Fruit fly (Drosophila melanogaster) whole organism, embryonic: ENCODE measurements around the gene Tcs4.

ENCODE experiments used
- B-H1 ChIP-seq: fragments of 200-800 bp; sonication (Bioruptor generic); IDR thresholded peaks from 3 replicates; pipeline ENCODE4 v1.3.6; 2022; ENCODE audit warnings: missing biosample characterization, missing genetic modification characterization
- Bdp1 ChIP-seq: fragments of 200-800 bp; sonication (Bioruptor generic); optimal IDR thresholded peaks from 3 replicates; lab custom pipeline; 2016; ENCODE audit warnings: missing biosample characterization, missing genetic modification characterization
- CG12155 ChIP-seq: fragments of 200-800 bp; sonication (Bioruptor generic); optimal IDR thresholded peaks from 3 replicates; lab custom pipeline; 2016; ENCODE audit warnings: missing biosample characterization, missing genetic modification characterization
- CG12236 ChIP-seq: fragments of 200-800 bp; sonication (Bioruptor generic); optimal IDR thresholded peaks from 2 replicates; lab custom pipeline; 2016; ENCODE audit warnings: missing biosample characterization, missing genetic modification characterization
- CG12659 ChIP-seq: fragments of 200-800 bp; sonication (Bioruptor generic); optimal IDR thresholded peaks from 3 replicates; lab custom pipeline; 2017; ENCODE audit warnings: mild to moderate bottlenecking, missing biosample characterization, missing genetic modification reagents, missing genetic modification characterization
- CG13123 ChIP-seq: fragments of 200-800 bp; sonication (Bioruptor generic); optimal IDR thresholded peaks from 2 replicates; lab custom pipeline; 2016; ENCODE audit warnings: missing biosample characterization, missing genetic modification characterization
- CG13894 ChIP-seq: fragments of 200-800 bp; sonication (Bioruptor generic); optimal IDR thresholded peaks from 3 replicates; lab custom pipeline; 2018; ENCODE audit warnings: missing biosample characterization, mild to moderate bottlenecking, missing genetic modification characterization, moderate library complexity
- CG14667 ChIP-seq: fragments of 200-800 bp; sonication (Bioruptor generic); IDR thresholded peaks from 2 replicates; pipeline ENCODE4 v1.3.6; 2022; ENCODE audit warnings: missing biosample characterization, missing genetic modification characterization
- CG15479 ChIP-seq: fragments of 200-800 bp; sonication (Bioruptor generic); optimal IDR thresholded peaks from 3 replicates; lab custom pipeline; 2019; ENCODE audit warnings: missing biosample characterization, mild to moderate bottlenecking, missing genetic modification characterization, moderate library complexity
- CG15514 ChIP-seq: fragments of 200-800 bp; sonication (Bioruptor generic); optimal IDR thresholded peaks from 3 replicates; lab custom pipeline; 2017; ENCODE audit warnings: missing biosample characterization, missing genetic modification characterization, mild to moderate bottlenecking, moderate library complexity, missing genetic modification reagents
- CG16815 ChIP-seq: fragments of 200-800 bp; sonication (Bioruptor generic); optimal IDR thresholded peaks from 3 replicates; lab custom pipeline; 2017; ENCODE audit warnings: missing biosample characterization, mild to moderate bottlenecking, missing genetic modification characterization
- CG16863 ChIP-seq: fragments of 200-800 bp; sonication (Bioruptor generic); optimal IDR thresholded peaks from 3 replicates; lab custom pipeline; 2016; ENCODE audit warnings: missing biosample characterization, missing genetic modification characterization
- CG17359 ChIP-seq: fragments of 200-800 bp; sonication (Bioruptor generic); optimal IDR thresholded peaks from 3 replicates; lab custom pipeline; 2018; ENCODE audit warnings: missing biosample characterization, mild to moderate bottlenecking, missing genetic modification characterization, moderate library complexity
- CG17385 ChIP-seq: fragments of 200-800 bp; sonication (Bioruptor generic); optimal IDR thresholded peaks from 3 replicates; lab custom pipeline; 2018; ENCODE audit warnings: missing biosample characterization, mild to moderate bottlenecking, missing genetic modification characterization
- CG33213 ChIP-seq: fragments of 200-800 bp; sonication (Bioruptor generic); optimal IDR thresholded peaks from 3 replicates; lab custom pipeline; 2016; ENCODE audit warnings: missing biosample characterization, missing genetic modification characterization
- CG33557 ChIP-seq: fragments of 200-800 bp; sonication (Bioruptor generic); optimal IDR thresholded peaks from 2 replicates; lab custom pipeline; 2019; ENCODE audit warnings: missing biosample characterization, mild to moderate bottlenecking, missing genetic modification characterization, moderate library complexity
- CG34376 ChIP-seq: fragments of 200-800 bp; sonication (Bioruptor generic); optimal IDR thresholded peaks from 2 replicates; lab custom pipeline; 2018; ENCODE audit warnings: missing biosample characterization, mild to moderate bottlenecking, missing genetic modification characterization
- CG3838 ChIP-seq: fragments of 200-800 bp; sonication (Bioruptor generic); optimal IDR thresholded peaks from 3 replicates; lab custom pipeline; 2016; ENCODE audit warnings: missing biosample characterization, missing genetic modification characterization
- CG4328 ChIP-seq: fragments of 200-800 bp; sonication (Bioruptor generic); optimal IDR thresholded peaks from 3 replicates; lab custom pipeline; 2017; ENCODE audit warnings: missing biosample characterization, missing genetic modification reagents, missing genetic modification characterization
- CG8359 ChIP-seq: fragments of 200-800 bp; sonication (Bioruptor generic); optimal IDR thresholded peaks from 2 replicates; lab custom pipeline; 2017; ENCODE audit warnings: missing biosample characterization, mild to moderate bottlenecking, missing genetic modification characterization, borderline replicate concordance
- CG8765 ChIP-seq: fragments of 200-800 bp; sonication (Bioruptor generic); IDR thresholded peaks from 2 replicates; pipeline ENCODE4 v1.3.6; 2022; ENCODE audit warnings: missing biosample characterization, missing genetic modification characterization
- CG8924 ChIP-seq: fragments of 200-800 bp; optimal IDR thresholded peaks from 3 replicates; lab custom pipeline; 2019; ENCODE audit warnings: missing biosample characterization, mild to moderate bottlenecking, missing genetic modification characterization, moderate library complexity
- D ChIP-seq, 2 experiments: fragments of 200-800 bp in 1 of 2; fragments of >200 bp in 1 of 2; sonication (Bioruptor generic) in 1 of 2; optimal IDR thresholded peaks; 2 replicates in 1 of 2; 3 replicates in 1 of 2; lab custom pipeline; 2017; ENCODE audit warnings: mild to moderate bottlenecking in 1 of 2, missing biosample characterization in 1 of 2, missing genetic modification characterization in 1 of 2, missing genetic modification reagents in 1 of 2
- Ets97D ChIP-seq: fragments of 200-800 bp; sonication (Bioruptor generic); optimal IDR thresholded peaks from 3 replicates; lab custom pipeline; 2016; ENCODE audit warnings: missing biosample characterization, missing genetic modification characterization
- MESR4 ChIP-seq: fragments of 200-800 bp; sonication (Bioruptor generic); optimal IDR thresholded peaks from 2 replicates; lab custom pipeline; 2018; ENCODE audit warnings: missing biosample characterization, mild to moderate bottlenecking, missing genetic modification characterization, moderate library complexity
- Neu2 ChIP-seq: fragments of 200-800 bp; sonication (Bioruptor generic); optimal IDR thresholded peaks from 3 replicates; lab custom pipeline; 2016; ENCODE audit warnings: missing biosample characterization, missing genetic modification characterization, borderline replicate concordance
- Oaz ChIP-seq: fragments of 200-800 bp; sonication (Bioruptor generic); IDR thresholded peaks from 2 replicates; pipeline ENCODE4 v1.3.6; 2022; ENCODE audit warnings: missing biosample characterization, missing genetic modification characterization
- Poxn ChIP-seq: fragments of 200-800 bp; sonication (Bioruptor generic); IDR thresholded peaks from 2 replicates; pipeline ENCODE4 v1.3.6; 2022; ENCODE audit warnings: missing biosample characterization, missing genetic modification characterization
- Scr ChIP-seq: fragments of 200-800 bp; sonication (Bioruptor generic); IDR thresholded peaks from 2 replicates; pipeline ENCODE4 v1.3.6; 2022; ENCODE audit warnings: missing biosample characterization, missing genetic modification characterization; ENCODE audit not compliant: partially characterized antibody
- YL-1 ChIP-seq: fragments of 200-800 bp; sonication (Bioruptor generic); optimal IDR thresholded peaks from 3 replicates; lab custom pipeline; 2017; ENCODE audit warnings: missing biosample characterization, mild to moderate bottlenecking, missing genetic modification characterization
- al ChIP-seq: fragments of 200-800 bp; sonication (Bioruptor generic); IDR thresholded peaks from 2 replicates; pipeline ENCODE4 v1.3.6; 2022; ENCODE audit warnings: missing biosample characterization, missing genetic modification characterization
- bbx ChIP-seq: fragments of 200-800 bp; sonication (Bioruptor generic); IDR thresholded peaks from 2 replicates; pipeline ENCODE4 v1.3.6; 2022; ENCODE audit warnings: missing biosample characterization, missing genetic modification characterization; ENCODE audit not compliant: partially characterized antibody
- danr ChIP-seq: fragments of 200-800 bp; sonication (Bioruptor generic); IDR thresholded peaks from 2 replicates; pipeline ENCODE4 v1.3.6; 2022; ENCODE audit warnings: missing biosample characterization, missing genetic modification characterization
- exex ChIP-seq: fragments of 200-800 bp; sonication (Bioruptor generic); optimal IDR thresholded peaks from 4 replicates; lab custom pipeline; 2018; ENCODE audit warnings: missing biosample characterization, mild to moderate bottlenecking, missing genetic modification characterization, moderate library complexity
- gfzf ChIP-seq: fragments of 200-800 bp; sonication (Bioruptor generic); optimal IDR thresholded peaks from 2 replicates; lab custom pipeline; 2016; ENCODE audit warnings: missing biosample characterization, mild to moderate bottlenecking, missing genetic modification characterization, moderate library complexity
- hb ChIP-seq: fragments of 200-800 bp; sonication (Bioruptor generic); IDR thresholded peaks from 3 replicates; pipeline ENCODE4 v1.3.6; 2022; ENCODE audit warnings: missing biosample characterization, missing genetic modification characterization; ENCODE audit not compliant: partially characterized antibody
- ind ChIP-seq: fragments of 200-800 bp; sonication (Bioruptor generic); optimal IDR thresholded peaks from 3 replicates; lab custom pipeline; 2016; ENCODE audit warnings: missing biosample characterization, missing genetic modification characterization
- lilli ChIP-seq: fragments of 200-800 bp; sonication (Bioruptor generic); optimal IDR thresholded peaks from 3 replicates; lab custom pipeline; 2016; ENCODE audit warnings: missing biosample characterization, missing genetic modification characterization
- lola ChIP-seq, 3 experiments: fragments of >200 bp in 2 of 3; fragments of 200-800 bp in 1 of 3; sonication (Bioruptor generic) in 1 of 3; optimal IDR thresholded peaks; 2 replicates each; lab custom pipeline; 2017 to 2019; ENCODE audit warnings: missing biosample characterization in 3 of 3, missing genetic modification characterization in 3 of 3, mild to moderate bottlenecking in 1 of 3, moderate library complexity in 1 of 3
- odd ChIP-seq: fragments of 200-800 bp; sonication (Bioruptor generic); optimal IDR thresholded peaks from 2 replicates; lab custom pipeline; 2017; ENCODE audit warnings: missing biosample characterization, mild to moderate bottlenecking, missing genetic modification characterization
- p53 ChIP-seq: fragments of 200-800 bp; sonication (Bioruptor generic); optimal IDR thresholded peaks from 2 replicates; lab custom pipeline; 2016; ENCODE audit warnings: missing biosample characterization, missing genetic modification characterization
- pan ChIP-seq, 4 experiments: fragments of >200 bp in 3 of 4; fragments of 200-800 bp in 1 of 4; sonication (Bioruptor generic) in 1 of 4; optimal IDR thresholded peaks in 3 of 4; IDR thresholded peaks in 1 of 4; 2 replicates each; pipeline versions ENCODE4 v1.3.6 to Lab custom; 2017 to 2022; ENCODE audit warnings: missing biosample characterization in 2 of 4, missing genetic modification characterization in 2 of 4, mixed read lengths in 1 of 4
- psq ChIP-seq: fragments of 200-800 bp; sonication (Bioruptor generic); optimal IDR thresholded peaks from 2 replicates; lab custom pipeline; 2017; ENCODE audit warnings: missing biosample characterization, missing genetic modification characterization
- repo ChIP-seq: fragments of 200-800 bp; sonication (Bioruptor generic); optimal IDR thresholded peaks from 2 replicates; lab custom pipeline; 2016; ENCODE audit warnings: missing biosample characterization, missing genetic modification characterization
- schlank ChIP-seq: fragments of 200-800 bp; sonication (Bioruptor generic); optimal IDR thresholded peaks from 2 replicates; lab custom pipeline; 2018; ENCODE audit warnings: missing biosample characterization, mild to moderate bottlenecking, missing genetic modification characterization
- tx ChIP-seq: fragments of 200-800 bp; sonication (Bioruptor generic); optimal IDR thresholded peaks from 2 replicates; lab custom pipeline; 2016; ENCODE audit warnings: missing biosample characterization, missing genetic modification characterization
- vvl ChIP-seq: fragments of 200-800 bp; sonication (Bioruptor generic); IDR thresholded peaks from 2 replicates; pipeline ENCODE4 v1.3.6; 2022; ENCODE audit warnings: missing biosample characterization, missing genetic modification characterization
- z ChIP-seq: fragments of 200-800 bp; sonication (Bioruptor generic); IDR thresholded peaks from 3 replicates; pipeline ENCODE4 v1.3.6; 2022; ENCODE audit warnings: missing biosample characterization, missing genetic modification characterization
- zen2 ChIP-seq: fragments of 200-800 bp; sonication (Bioruptor generic); IDR thresholded peaks from 3 replicates; pipeline ENCODE4 v1.3.6; 2022; ENCODE audit warnings: missing biosample characterization, missing genetic modification characterization; ENCODE audit not compliant: partially characterized antibody

The Tcs4 gene

dm6 chrX:19666991-19667409, 34.6 kb downstream of the Tcs4 start, which contains the start of gene Zw (continued):
- TF ChIP-seq CG15479 (no peak), CG13894 (tag; lab: Kevin White, UChicago) (no peak), zen2 (GFP tag; lab: Robert Waterston, UW) (no peak), CG33213 (GFP tag; lab: Kevin White, UChicago) (peak; percentile 4), Neu2 (GFP tag; lab: Kevin White, UChicago) (no peak), CG14667 (peak; percentile 62), vvl (GFP tag; lab: Robert Waterston, UW) (peak; percentile 84), z (GFP tag; lab: Robert Waterston, UW) (no peak), CG34376 (GFP tag; lab: Kevin White, UChicago) (peak; percentile 38), CG16863 (GFP tag; lab: Kevin White, UChicago) (peak; percentile 47), Oaz (GFP tag; lab: Robert Waterston, UW) (no peak), lilli (GFP tag; lab: Kevin White, UChicago) (peak; percentile 63), CG8359 (GFP tag; lab: Kevin White, UChicago) (no peak), danr (GFP tag; lab: Robert Waterston, UW) (no peak), exex (tag; lab: Kevin White, UChicago) (peak; percentile 7), CG8924 (peak; percentile 1), CG12236 (GFP tag; lab: Kevin White, UChicago) (no peak), Poxn (GFP tag; lab: Robert Waterston, UW) (no peak), YL-1 (GFP tag; lab: Kevin White, UChicago) (no peak), CG17385 (no peak), p53 (no peak), hb (GFP tag; lab: Robert Waterston, UW) (no peak), psq (GFP tag; lab: Kevin White, UChicago) (no peak), CG8765 (GFP tag; lab: Robert Waterston, UW) (no peak; the same call in 1 of the 2 replicates), schlank (tag; lab: Kevin White, UChicago) (peak; percentile 0), lola (GFP tag; optimal IDR thresholded peaks at IDR 0.05; lab: Kevin White, UChicago) (peak in 1 of 3 experiments; percentile 22), ind (GFP tag; lab: Kevin White, UChicago) (peak; percentile 64), repo (GFP tag; lab: Kevin White, UChicago) (no peak), Scr (GFP tag; lab: Robert Waterston, UW) (peak; percentile 8; the same call in 1 of the 2 replicates), gfzf (GFP tag; lab: Kevin White, UChicago) (no peak), MESR4 (GFP tag; lab: Kevin White, UChicago) (no peak), CG12155 (peak; percentile 19), CG12659 (GFP tag; lab: Kevin White, UChicago) (no peak), CG33557 (peak; percentile 29), CG13123 (GFP tag; lab: Kevin White, UChicago) (no peak), pan (optimal IDR thresholded peaks at IDR 0.05; lab: Kevin White, UChicago) (no peak), pan (GFP tag; optimal IDR thresholded peaks at IDR 0.05 in 1 of 2, IDR thresholded peaks at IDR 0.05 in 1 of 2) (peak in 1 of 2 experiments; percentile 54), D (optimal IDR thresholded peaks at IDR 0.05; lab: Kevin White, UChicago) (no peak), D (GFP tag; optimal IDR thresholded peaks at IDR 0.05; lab: Kevin White, UChicago) (no peak), bbx (peak; percentile 61), CG15514 (GFP tag; lab: Kevin White, UChicago) (peak; percentile 7), Ets97D (GFP tag; lab: Kevin White, UChicago) (no peak), CG3838 (no peak), odd (GFP tag; lab: Kevin White, UChicago) (no peak), CG16815 (peak; percentile 45), tx (GFP tag; lab: Kevin White, UChicago) (no peak), al (GFP tag; lab: Robert Waterston, UW) (peak; percentile 46; the same call in 1 of the 2 replicates), B-H1 (GFP tag; lab: Robert Waterston, UW) (peak; percentile 29; the same call in 1 of the 3 replicates), CG4328 (GFP tag; lab: Kevin White, UChicago) (no peak), Bdp1 (no peak), CG17359 (tag; lab: Kevin White, UChicago) (peak; percentile 31)
